Worm (Caenorhabditis elegans) whole organism, midembryonic: ENCODE results near the gene F57F4.1.

Experiments
- flt-1 ChIP-seq: fragments of 200-800 bp; sonication (Bioruptor generic); IDR thresholded peaks from 2 replicates; pipeline ENCODE4 v1.3.6; 2022; ENCODE audit warnings: missing genetic modification characterization, missing compliant biosample characterization
- ref-1 ChIP-seq: fragments of 200-800 bp; sonication (Bioruptor generic); conservative IDR thresholded peaks from 2 replicates; pipeline ENCODE4 v1.3.6; 2022; ENCODE audit warnings: missing genetic modification reagents, missing genetic modification characterization, missing compliant biosample characterization

DNA sequence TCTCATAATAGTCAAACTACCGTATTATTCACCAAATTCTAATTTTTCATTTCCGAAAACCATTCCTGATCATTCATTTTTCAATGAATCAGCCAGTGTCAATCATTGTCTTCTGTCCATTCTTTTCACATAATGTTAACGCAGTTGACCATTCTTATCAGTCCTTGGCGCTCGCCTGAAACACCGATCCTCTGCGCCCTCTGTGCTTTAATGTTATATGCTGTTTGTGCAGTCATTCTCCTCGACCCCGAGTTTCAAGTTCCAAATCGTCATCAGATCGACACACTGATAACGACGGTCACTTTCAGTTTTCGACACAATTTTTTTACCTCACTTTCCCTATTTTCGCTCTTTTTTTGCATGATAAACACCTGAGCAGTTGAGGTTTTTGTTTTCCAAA is 43.4 kb upstream of the F57F4.1 start:
- TF ChIP-seq flt-1 (GFP tag; lab: Robert Waterston, UW) (no peak), ref-1 (no peak)
